Worm (Caenorhabditis elegans) whole organism, L1 larva: ENCODE results near the gene mrpl-4.
A peak's percentile ranks its signal among the peaks of the same experiment; 100 is the strongest.

Experiments
- C04F5.9 ChIP-seq: sonication (generic microtip); optimal IDR thresholded peaks from 2 replicates; lab custom pipeline; 2016; ENCODE audit warnings: missing genetic modification characterization, missing compliant biosample characterization
- F16B12.6 ChIP-seq: fragments of 150-350 bp; optimal IDR thresholded peaks from 2 replicates; lab custom pipeline; 2014; ENCODE audit warnings: missing biosample characterization, missing genetic modification characterization
- aha-1 ChIP-seq: fragments of 150-350 bp; optimal IDR thresholded peaks from 2 replicates; lab custom pipeline; 2014; ENCODE audit warnings: missing biosample characterization, missing genetic modification characterization
- alr-1 ChIP-seq: fragments of 200-800 bp; sonication (Bioruptor generic); optimal IDR thresholded peaks from 2 replicates; lab custom pipeline; 2018; ENCODE audit warnings: borderline replicate concordance, mild to moderate bottlenecking, missing genetic modification characterization, missing compliant biosample characterization
- aly-2 ChIP-seq: fragments of 150-350 bp; optimal IDR thresholded peaks from 2 replicates; lab custom pipeline; 2014; ENCODE audit warnings: missing biosample characterization, missing genetic modification characterization
- ama-1 ChIP-seq: fragments of 150-350 bp; optimal IDR thresholded peaks from 2 replicates; lab custom pipeline; 2014
- blmp-1 ChIP-seq: fragments of 150-350 bp; optimal IDR thresholded peaks from 2 replicates; lab custom pipeline; 2014; ENCODE audit warnings: missing biosample characterization, missing genetic modification characterization
- ceh-82 ChIP-seq, 3 experiments: fragments of 150-350 bp in 1 of 3; sonication (generic microtip) in 2 of 3; optimal IDR thresholded peaks; 2 replicates each; lab custom pipeline; 2014 to 2017; ENCODE audit warnings: missing biosample characterization in 3 of 3, missing genetic modification characterization in 3 of 3
- ces-1 ChIP-seq: fragments of 150-350 bp; optimal IDR thresholded peaks from 2 replicates; lab custom pipeline; 2014; ENCODE audit warnings: missing biosample characterization, missing genetic modification reagents, missing genetic modification characterization
- dpl-1 ChIP-seq, 3 experiments: fragments of 150-350 bp in 2 of 3; sonication (generic microtip) in 1 of 3; optimal IDR thresholded peaks; 2 replicates each; lab custom pipeline; 2014 to 2017; ENCODE audit warnings: missing biosample characterization in 3 of 3, missing genetic modification characterization in 3 of 3, missing genetic modification reagents in 3 of 3
- dsc-1 ChIP-seq: sonication (generic microtip); optimal IDR thresholded peaks from 2 replicates; lab custom pipeline; 2016; ENCODE audit warnings: mild to moderate bottlenecking, missing genetic modification characterization, missing compliant biosample characterization
- egl-13 ChIP-seq: sonication (generic microtip); optimal IDR thresholded peaks from 2 replicates; lab custom pipeline; 2016; ENCODE audit warnings: missing genotype, missing genetic modification reagents, missing genetic modification characterization, missing compliant biosample characterization
- elt-2 ChIP-seq: sonication (generic microtip); optimal IDR thresholded peaks from 2 replicates; lab custom pipeline; 2016; ENCODE audit warnings: missing genetic modification characterization, mild to moderate bottlenecking, inconsistent platforms, missing compliant biosample characterization, missing genetic modification reagents
- elt-3 ChIP-seq, 6 experiments: fragments of 150-350 bp in 1 of 6; sonication (generic microtip); optimal IDR thresholded peaks; 2 replicates each; lab custom pipeline; 2017 to 2018; ENCODE audit warnings: missing biosample characterization in 6 of 6, missing genetic modification characterization in 6 of 6, inconsistent platforms in 1 of 6
- ets-5 ChIP-seq: fragments of 200-800 bp; sonication (Bioruptor generic); IDR thresholded peaks from 2 replicates; pipeline ENCODE4 v1.3.6; 2022; ENCODE audit warnings: missing genetic modification characterization, missing compliant biosample characterization
- fkh-10 ChIP-seq: sonication (generic microtip); optimal IDR thresholded peaks from 2 replicates; lab custom pipeline; 2017; ENCODE audit warnings: missing biosample characterization, missing genetic modification reagents, missing genetic modification characterization
- fkh-8 ChIP-seq: sonication (generic microtip); optimal IDR thresholded peaks from 2 replicates; lab custom pipeline; 2016; ENCODE audit warnings: mild to moderate bottlenecking, missing genetic modification characterization, missing compliant biosample characterization
- fos-1 ChIP-seq: fragments of 150-350 bp; optimal IDR thresholded peaks from 2 replicates; lab custom pipeline; 2014; ENCODE audit warnings: missing biosample characterization, missing genetic modification characterization
- hlh-4 ChIP-seq: sonication (generic microtip); optimal IDR thresholded peaks from 2 replicates; lab custom pipeline; 2016; ENCODE audit warnings: mild to moderate bottlenecking, missing genetic modification characterization, missing compliant biosample characterization
- isw-1 ChIP-seq: fragments of 200-800 bp; sonication (Bioruptor generic); IDR thresholded peaks from 2 replicates; pipeline ENCODE4 v1.3.6; 2022; ENCODE audit warnings: missing genetic modification characterization, missing compliant biosample characterization
- lin-14 ChIP-seq: fragments of 200-800 bp; sonication (Bioruptor generic); optimal IDR thresholded peaks from 2 replicates; lab custom pipeline; 2018; ENCODE audit warnings: mild to moderate bottlenecking, missing genetic modification characterization, moderate library complexity, missing compliant biosample characterization
- lin-15B ChIP-seq: fragments of 150-350 bp; sonication (generic microtip); optimal IDR thresholded peaks from 3 replicates; lab custom pipeline; 2014; ENCODE audit warnings: missing biosample characterization, missing genetic modification characterization
- lin-35 ChIP-seq, 2 experiments: fragments of 150-350 bp; optimal IDR thresholded peaks; 2 replicates each; lab custom pipeline; 2014; ENCODE audit warnings: missing biosample characterization in 2 of 2, missing genetic modification characterization in 2 of 2, missing genetic modification reagents in 2 of 2
- mab-9 ChIP-seq: fragments of 200-800 bp; sonication (Bioruptor generic); IDR thresholded peaks from 2 replicates; pipeline ENCODE4 v1.3.6; 2022; ENCODE audit warnings: missing genetic modification reagents, missing genetic modification characterization, missing compliant biosample characterization
- mdl-1 ChIP-seq, 2 experiments: fragments of 150-350 bp; optimal IDR thresholded peaks; 2 replicates each; lab custom pipeline; 2014 to 2017; ENCODE audit warnings: missing biosample characterization in 2 of 2, missing genetic modification characterization in 2 of 2, inconsistent platforms in 1 of 2
- mep-1 ChIP-seq: fragments of 150-350 bp; optimal IDR thresholded peaks from 2 replicates; lab custom pipeline; 2014; ENCODE audit warnings: missing biosample characterization, missing genetic modification characterization
- nhr-237 ChIP-seq: fragments of 150-350 bp; optimal IDR thresholded peaks from 2 replicates; lab custom pipeline; 2014; ENCODE audit warnings: missing biosample characterization, missing genetic modification characterization
- nhr-47 ChIP-seq: sonication (generic microtip); optimal IDR thresholded peaks from 2 replicates; lab custom pipeline; 2016; ENCODE audit warnings: mild to moderate bottlenecking, missing genetic modification characterization, moderate library complexity, missing compliant biosample characterization
- pag-3 ChIP-seq: sonication (generic microtip); optimal IDR thresholded peaks from 2 replicates; lab custom pipeline; 2017; ENCODE audit warnings: missing genetic modification characterization, mild to moderate bottlenecking, missing compliant biosample characterization, antibody characterized with exemption, borderline replicate concordance; ENCODE audit not compliant: insufficient read depth
- pax-3 ChIP-seq: fragments of 200-800 bp; sonication (Bioruptor generic); optimal IDR thresholded peaks from 2 replicates; lab custom pipeline; 2018; ENCODE audit warnings: mild to moderate bottlenecking, missing genetic modification characterization, moderate library complexity, missing compliant biosample characterization
- rnt-1 ChIP-seq: sonication (generic microtip); optimal IDR thresholded peaks from 2 replicates; lab custom pipeline; 2016; ENCODE audit warnings: mild to moderate bottlenecking, missing genetic modification characterization, moderate library complexity, missing compliant biosample characterization
- snpc-4 ChIP-seq: fragments of 150-350 bp; optimal IDR thresholded peaks from 2 replicates; lab custom pipeline; 2014; ENCODE audit warnings: missing biosample characterization, missing genetic modification characterization
- sox-4 ChIP-seq: sonication (generic microtip); optimal IDR thresholded peaks from 2 replicates; lab custom pipeline; 2016; ENCODE audit warnings: missing genetic modification characterization, missing compliant biosample characterization
- sptf-1 ChIP-seq: fragments of 150-350 bp; optimal IDR thresholded peaks from 2 replicates; lab custom pipeline; 2014; ENCODE audit warnings: missing biosample characterization, missing genetic modification characterization
- tlp-1 ChIP-seq: fragments of 150-350 bp; optimal IDR thresholded peaks from 2 replicates; lab custom pipeline; 2014; ENCODE audit warnings: missing biosample characterization, missing genetic modification characterization
- unc-98 ChIP-seq: fragments of 200-800 bp; sonication (Bioruptor generic); IDR thresholded peaks from 2 replicates; pipeline ENCODE4 v1.3.6; 2022; ENCODE audit warnings: missing genetic modification characterization, missing compliant biosample characterization
- xbp-1 ChIP-seq: sonication (generic microtip); optimal IDR thresholded peaks from 2 replicates; lab custom pipeline; 2016; ENCODE audit warnings: missing genetic modification characterization, missing compliant biosample characterization
- zag-1 ChIP-seq: fragments of 150-350 bp; optimal IDR thresholded peaks from 2 replicates; lab custom pipeline; 2014; ENCODE audit warnings: missing biosample characterization, missing genetic modification characterization
- zip-4 ChIP-seq: fragments of 200-800 bp; sonication (Bioruptor generic); optimal IDR thresholded peaks from 2 replicates; lab custom pipeline; 2018; ENCODE audit warnings: mild to moderate bottlenecking, missing genetic modification characterization, moderate library complexity, missing compliant biosample characterization
- ztf-11 ChIP-seq, 2 experiments: sonication (generic microtip); optimal IDR thresholded peaks; 2 replicates each; lab custom pipeline; 2016 to 2017; ENCODE audit warnings: missing genetic modification characterization in 2 of 2, missing biosample characterization in 1 of 2, missing compliant biosample characterization in 1 of 2
- ztf-4 ChIP-seq: fragments of 150-350 bp; optimal IDR thresholded peaks from 2 replicates; lab custom pipeline; 2014; ENCODE audit warnings: missing biosample characterization, missing genetic modification characterization

The mrpl-4 gene

DNA sequence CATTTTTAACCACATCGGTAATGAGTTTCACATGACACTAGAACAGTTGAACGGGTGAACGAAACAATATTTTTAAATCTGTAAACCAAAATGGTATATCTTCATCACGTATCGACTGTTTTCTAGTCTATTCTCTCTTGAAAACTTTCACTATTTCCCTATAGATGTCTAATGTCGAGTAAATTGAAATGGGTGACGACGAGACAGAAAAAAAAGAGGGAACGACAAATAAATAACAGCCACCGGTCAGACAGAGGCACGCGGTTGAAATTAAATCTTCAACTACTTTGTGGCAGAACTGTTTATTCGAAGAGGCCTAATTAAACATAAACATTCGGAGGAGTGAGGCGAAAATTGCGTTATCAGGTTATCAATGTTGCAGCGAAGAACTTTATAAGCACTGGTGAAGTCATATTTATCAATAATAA lies 32.7 kb upstream of the mrpl-4 start (continued):
- TF ChIP-seq fos-1 (tag; lab: Kevin White, UChicago) (no peak), ztf-4 (tag; lab: Kevin White, UChicago) (no peak), aly-2 (tag; lab: Kevin White, UChicago) (no peak), nhr-237 (tag; lab: Kevin White, UChicago) (no peak), lin-35 (GFP tag; optimal IDR thresholded peaks at IDR 0.05; lab: Kevin White, UChicago) (peak in 1 of 2 experiments; percentile 36), ces-1 (no peak), lin-14 (GFP tag; lab: Kevin White, UChicago) (peak; percentile 78), xbp-1 (tag; lab: Kevin White, UChicago) (no peak), ceh-82 (tag; optimal IDR thresholded peaks at IDR 0.05; lab: Kevin White, UChicago) (no peak), elt-3 (tag; optimal IDR thresholded peaks at IDR 0.05; lab: Kevin White, UChicago) (peak in 1 of 6 experiments; percentile 41), sptf-1 (tag; lab: Kevin White, UChicago) (no peak), blmp-1 (peak; percentile 69), mep-1 (peak; percentile 42), ama-1 (lab: Kevin White, UChicago) (no peak), zag-1 (tag; lab: Kevin White, UChicago) (no peak), pag-3 (tag; lab: Kevin White, UChicago) (peak; percentile 52)

ce11 chrV:8435292-8435691 lies 31.8 kb upstream of the mrpl-4 start:
- TF ChIP-seq dpl-1 (GFP tag; optimal IDR thresholded peaks at IDR 0.05; lab: Kevin White, UChicago) (no peak), dsc-1 (tag; lab: Kevin White, UChicago) (peak; percentile 23), mep-1 (peak; percentile 1), fkh-10 (GFP tag; lab: Kevin White, UChicago) (peak; percentile 2), C04F5.9 (tag; lab: Kevin White, UChicago) (no peak), rnt-1 (peak; percentile 6), lin-14 (GFP tag; lab: Kevin White, UChicago) (peak; percentile 43)

ce11 chrV:8437358-8437757 lies 29.7 kb upstream of the mrpl-4 start:
- TF ChIP-seq mab-9 (GFP tag; lab: Robert Waterston, UW) = 0 out of 2 replicates have a peak, but pooled peaks have one; percentile 26
- no peak for TF ChIP-seq alr-1 (tag; lab: Kevin White, UChicago)
- TF ChIP-seq lin-14 (GFP tag; lab: Kevin White, UChicago) = peak; percentile 64
- no peak for TF ChIP-seq fkh-10 (GFP tag; lab: Kevin White, UChicago)

DNA sequence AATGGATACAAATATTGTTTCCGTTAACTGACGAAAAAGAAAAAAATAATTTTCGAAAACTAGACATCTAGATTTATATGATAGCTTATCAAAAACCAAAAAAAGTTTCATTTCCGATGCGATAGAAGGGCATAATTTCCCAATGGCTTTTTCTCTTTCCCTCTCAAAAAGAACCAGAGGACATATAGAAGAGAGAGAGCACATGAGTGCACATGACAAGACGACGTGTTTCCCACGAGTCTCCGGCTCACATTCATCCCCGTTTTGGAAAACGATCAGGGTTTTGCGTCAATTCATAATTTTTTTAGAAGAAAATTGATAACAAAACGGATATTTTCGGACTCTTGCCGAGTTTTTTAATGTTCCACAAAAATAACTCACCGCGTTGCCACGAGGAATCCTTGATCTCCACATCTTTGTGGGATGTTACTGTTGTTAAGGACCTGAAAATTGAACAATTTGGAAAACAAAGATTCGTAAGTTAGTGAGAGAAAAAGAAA lies 22.7 kb upstream of the mrpl-4 start, which contains the start of gene lmd-3:
Gene lmd-3 (minus strand): TSS at position 450 of the 500 bp plus-strand sequence.
- peak; percentile 67 for TF ChIP-seq fkh-8 (tag; lab: Kevin White, UChicago)
- no peak for TF ChIP-seq fkh-10 (GFP tag; lab: Kevin White, UChicago)
- peak; percentile 28 for TF ChIP-seq lin-14 (GFP tag; lab: Kevin White, UChicago)
- peak; percentile 20 for TF ChIP-seq dsc-1 (tag; lab: Kevin White, UChicago)
- TF ChIP-seq egl-13 (tag; lab: Kevin White, UChicago) = no peak
- TF ChIP-seq zip-4 (GFP tag; lab: Kevin White, UChicago) = no peak
- TF ChIP-seq pag-3 (tag; lab: Kevin White, UChicago) = no peak

- TF ChIP-seq aha-1 (no peak), zip-4 (GFP tag; lab: Kevin White, UChicago) (no peak), isw-1 (no peak), snpc-4 (no peak), xbp-1 (tag; lab: Kevin White, UChicago) (no peak), ets-5 (GFP tag; lab: Robert Waterston, UW) (no peak), tlp-1 (tag; lab: Kevin White, UChicago) (no peak), lin-14 (GFP tag; lab: Kevin White, UChicago) (peak; percentile 71), ama-1 (lab: Kevin White, UChicago) (no peak), lin-15B (tag; lab: Kevin White, UChicago) (no peak), F16B12.6 (no peak), hlh-4 (tag; lab: Kevin White, UChicago) (no peak), sox-4 (tag; lab: Kevin White, UChicago) (no peak), mdl-1 (tag; optimal IDR thresholded peaks at IDR 0.05; lab: Kevin White, UChicago) (peak in 1 of 2 experiments; percentile 17), pax-3 (tag; lab: Kevin White, UChicago) (no peak), nhr-47 (tag; lab: Kevin White, UChicago) (no peak), elt-2 (tag; lab: Kevin White, UChicago) (peak; percentile 51), alr-1 (tag; lab: Kevin White, UChicago) (no peak), elt-3 (tag; optimal IDR thresholded peaks at IDR 0.05; lab: Kevin White, UChicago) (peak in 3 of 6 experiments; percentile 24 to 53 (median 49)), lin-35 (GFP tag; optimal IDR thresholded peaks at IDR 0.05; lab: Kevin White, UChicago) (peak; percentile 2 to 64), pag-3 (tag; lab: Kevin White, UChicago) (no peak), unc-98 (GFP tag; lab: Robert Waterston, UW) (no peak), ceh-82 (tag; optimal IDR thresholded peaks at IDR 0.05; lab: Kevin White, UChicago) (no peak), ztf-11 (tag; optimal IDR thresholded peaks at IDR 0.05; lab: Kevin White, UChicago) (no peak)
Measured at ce11 chrV:8445636-8446035, 21.4 kb upstream of the mrpl-4 start.
